Worm (Caenorhabditis elegans) whole organism, midembryonic: ENCODE measurements around the gene cdr-1.

ENCODE experiments used
- flt-1 ChIP-seq: fragments of 200-800 bp; sonication (Bioruptor generic); IDR thresholded peaks from 2 replicates; pipeline ENCODE4 v1.3.6; 2022; ENCODE audit warnings: missing genetic modification characterization, missing compliant biosample characterization
- ztf-29 ChIP-seq: fragments of 200-800 bp; sonication (Bioruptor generic); IDR thresholded peaks from 2 replicates; pipeline ENCODE4 v1.3.6; 2022; ENCODE audit warnings: missing genetic modification reagents, missing genetic modification characterization, missing compliant biosample characterization

- TF ChIP-seq ztf-29 (GFP tag; lab: Robert Waterston, UW) (no peak), flt-1 (GFP tag; lab: Robert Waterston, UW) (no peak)
Measured at ce11 chrV:15959456-15959855, 38.3 kb downstream of the cdr-1 start.
